Worm (Caenorhabditis elegans): ENCODE data around the gene acr-23.
A peak's percentile ranks its signal among the peaks of the same experiment; 100 is the strongest.

acr-23 gene

ce11 chrV:3686292-3686691 lies 26.9 kb upstream of the acr-23 start:
- peak; percentile 47 for TF ChIP-seq lsy-2 (tag; optimal IDR thresholded peaks at IDR 0.05)
- no peak for TF ChIP-seq ceh-43 (GFP tag; optimal IDR thresholded peaks at IDR 0.05)

ce11 chrV:3685790-3686208 lies 26.4 kb upstream of the acr-23 start, which contains the start of gene W08A12.2:
W08A12.2 (minus strand) TSS chrV:3685892.
- peak; percentile 7 for TF ChIP-seq unc-62 (GFP tag; optimal IDR thresholded peaks at IDR 0.05)
- no peak for TF ChIP-seq blmp-1 (tag; optimal IDR thresholded peaks at IDR 0.05)
- no peak for TF ChIP-seq cnd-1 (tag; optimal IDR thresholded peaks at IDR 0.05)
- TF ChIP-seq ces-1 (GFP tag; optimal IDR thresholded peaks at IDR 0.05) = no peak
- no peak for TF ChIP-seq nhr-76 (tag; optimal IDR thresholded peaks at IDR 0.05)
- TF ChIP-seq nhr-2 (tag; optimal IDR thresholded peaks at IDR 0.05) = peak; percentile 25
- no peak for TF ChIP-seq lin-32 (GFP tag; optimal IDR thresholded peaks at IDR 0.05)
- TF ChIP-seq unc-39 (tag; optimal IDR thresholded peaks at IDR 0.05) = no peak
- TF ChIP-seq unc-120 (tag; optimal IDR thresholded peaks at IDR 0.05; ENCODE audit: poor library complexity, severe bottlenecking) = peak; percentile 58
- TF ChIP-seq hlh-1 (tag; optimal IDR thresholded peaks at IDR 0.05) = peak; percentile 98
- no peak for TF ChIP-seq pha-4 (tag; optimal IDR thresholded peaks at IDR 0.05)
- TF ChIP-seq mab-5 (tag; optimal IDR thresholded peaks at IDR 0.05) = no peak

DNA sequence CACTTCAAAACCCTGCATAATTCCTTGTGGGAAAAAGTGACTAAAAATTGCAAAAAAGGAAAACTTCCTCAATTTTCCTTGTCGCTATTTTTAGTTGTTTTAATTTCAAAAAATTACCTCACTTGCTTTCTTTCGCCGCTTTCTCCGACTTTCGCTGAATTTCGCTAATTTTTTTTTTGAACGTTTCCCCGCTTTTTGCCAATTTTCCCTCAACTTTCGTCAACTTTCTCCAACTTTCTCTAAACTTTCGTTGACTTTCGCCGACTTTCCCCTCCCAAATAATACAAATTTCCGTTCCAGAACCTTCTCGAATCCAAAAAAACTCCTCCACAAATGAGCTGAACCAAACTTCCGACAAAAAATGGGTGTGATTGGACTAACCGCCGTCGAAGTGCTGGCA lies 23.2 kb upstream of the acr-23 start, which contains the start of gene W08A12.3:
Gene W08A12.3 (plus strand): TSS at position 301 of the 400 bp plus-strand sequence.
- TF ChIP-seq unc-62 (GFP tag; optimal IDR thresholded peaks at IDR 0.05) (no peak), ztf-11 (tag; optimal IDR thresholded peaks at IDR 0.05) (no peak), lsy-2 (tag; optimal IDR thresholded peaks at IDR 0.05) (no peak), tbx-8 (GFP tag; optimal IDR thresholded peaks at IDR 0.05) (no peak), zip-8 (tag; optimal IDR thresholded peaks at IDR 0.05) (no peak), mep-1 (tag; optimal IDR thresholded peaks at IDR 0.05) (no peak), ceh-83 (GFP tag; optimal IDR thresholded peaks at IDR 0.05) (no peak), pha-4 (tag; optimal IDR thresholded peaks at IDR 0.05) (no peak), snpc-4 (tag; optimal IDR thresholded peaks at IDR 0.05) (no peak), ces-1 (GFP tag; optimal IDR thresholded peaks at IDR 0.05) (no peak), lin-32 (GFP tag; optimal IDR thresholded peaks at IDR 0.05) (no peak), ceh-39 (tag; optimal IDR thresholded peaks at IDR 0.05) (no peak), hlh-1 (tag; optimal IDR thresholded peaks at IDR 0.05) (no peak), flh-1 (GFP tag; optimal IDR thresholded peaks at IDR 0.05) (no peak), elt-3 (tag; optimal IDR thresholded peaks at IDR 0.05) (no peak), nhr-76 (tag; optimal IDR thresholded peaks at IDR 0.05) (no peak)

- no peak for TF ChIP-seq flh-1 (GFP tag; optimal IDR thresholded peaks at IDR 0.05)
- no peak for TF ChIP-seq elt-1 (tag; optimal IDR thresholded peaks at IDR 0.05; ENCODE audit: borderline replicate concordance, insufficient read depth)
- TF ChIP-seq ceh-83 (GFP tag; optimal IDR thresholded peaks at IDR 0.05) = no peak
- TF ChIP-seq M03D4.4 (tag; optimal IDR thresholded peaks at IDR 0.05) = no peak
- no peak for TF ChIP-seq pha-4 (tag; optimal IDR thresholded peaks at IDR 0.05)
- no peak for TF ChIP-seq ham-2 (GFP tag; optimal IDR thresholded peaks at IDR 0.05)
- TF ChIP-seq lin-32 (GFP tag; optimal IDR thresholded peaks at IDR 0.05) = no peak
- TF ChIP-seq zip-8 (tag; optimal IDR thresholded peaks at IDR 0.05) = no peak
- no peak for TF ChIP-seq mab-5 (tag; optimal IDR thresholded peaks at IDR 0.05)
- no peak for TF ChIP-seq mls-2 (tag; optimal IDR thresholded peaks at IDR 0.05)
- no peak for TF ChIP-seq blmp-1 (tag; optimal IDR thresholded peaks at IDR 0.05)
- no peak for TF ChIP-seq unc-62 (GFP tag; optimal IDR thresholded peaks at IDR 0.05)
- TF ChIP-seq nhr-76 (tag; optimal IDR thresholded peaks at IDR 0.05) = no peak
- TF ChIP-seq nhr-28 (tag; optimal IDR thresholded peaks at IDR 0.05) = no peak
- no peak for TF ChIP-seq nhr-12 (tag; optimal IDR thresholded peaks at IDR 0.05)
- TF ChIP-seq bed-3 (GFP tag; optimal IDR thresholded peaks at IDR 0.05) = no peak
- no peak for TF ChIP-seq ztf-11 (tag; optimal IDR thresholded peaks at IDR 0.05)
- no peak for TF ChIP-seq hlh-1 (tag; optimal IDR thresholded peaks at IDR 0.05)
These were observed 19.1 kb upstream of the acr-23 start for ce11 chrV:3678513-3678912.

DNA sequence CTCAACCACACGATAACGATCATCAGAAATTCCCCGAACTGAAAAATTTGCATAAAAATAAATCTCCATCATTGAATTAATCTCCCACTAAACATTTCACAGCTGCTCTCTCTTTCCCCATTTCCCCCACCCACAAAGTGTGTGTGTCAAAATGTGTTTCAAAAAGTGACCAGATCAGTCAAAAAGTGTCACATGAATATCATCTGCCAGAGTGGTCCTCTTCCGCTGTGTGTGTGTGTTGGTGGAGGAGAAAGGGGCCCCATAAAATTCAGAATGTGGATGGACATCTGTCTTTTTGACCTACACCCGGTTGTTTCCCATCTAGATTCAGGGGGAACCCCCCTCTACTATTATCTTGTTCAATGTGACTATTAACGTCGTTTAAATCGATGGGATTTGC lies 17.8 kb upstream of the acr-23 start:
- TF ChIP-seq pha-4 (tag; optimal IDR thresholded peaks at IDR 0.05) (no peak), nhr-2 (tag; optimal IDR thresholded peaks at IDR 0.05) (no peak), snpc-4 (tag; optimal IDR thresholded peaks at IDR 0.05) (no peak), elt-1 (tag; optimal IDR thresholded peaks at IDR 0.05; ENCODE audit: borderline replicate concordance, insufficient read depth) (no peak), mls-2 (tag; optimal IDR thresholded peaks at IDR 0.05) (no peak), drap-1 (GFP tag; optimal IDR thresholded peaks at IDR 0.05) (no peak), unc-62 (GFP tag; optimal IDR thresholded peaks at IDR 0.05) (peak; percentile 94), flh-1 (GFP tag; optimal IDR thresholded peaks at IDR 0.05) (no peak), mab-5 (tag; optimal IDR thresholded peaks at IDR 0.05) (no peak), ztf-11 (tag; optimal IDR thresholded peaks at IDR 0.05) (no peak), tbx-8 (GFP tag; optimal IDR thresholded peaks at IDR 0.05) (no peak), bed-3 (GFP tag; optimal IDR thresholded peaks at IDR 0.05) (no peak), sptf-1 (tag; optimal IDR thresholded peaks at IDR 0.05) (no peak), lin-13 (tag; optimal IDR thresholded peaks at IDR 0.05) (no peak), ces-1 (GFP tag; optimal IDR thresholded peaks at IDR 0.05) (no peak), lsy-2 (tag; optimal IDR thresholded peaks at IDR 0.05) (no peak), zip-8 (tag; optimal IDR thresholded peaks at IDR 0.05) (no peak), ceh-39 (tag; optimal IDR thresholded peaks at IDR 0.05) (no peak), hlh-1 (tag; optimal IDR thresholded peaks at IDR 0.05) (peak; percentile 55), M03D4.4 (tag; optimal IDR thresholded peaks at IDR 0.05) (no peak), lin-32 (GFP tag; optimal IDR thresholded peaks at IDR 0.05) (no peak), blmp-1 (tag; optimal IDR thresholded peaks at IDR 0.05) (no peak), unc-39 (tag; optimal IDR thresholded peaks at IDR 0.05) (no peak), ham-2 (GFP tag; optimal IDR thresholded peaks at IDR 0.05) (no peak), ceh-43 (GFP tag; optimal IDR thresholded peaks at IDR 0.05) (no peak), sem-2 (GFP tag; optimal IDR thresholded peaks at IDR 0.05) (no peak), unc-120 (tag; optimal IDR thresholded peaks at IDR 0.05; ENCODE audit: poor library complexity, severe bottlenecking) (peak; percentile 63), cnd-1 (tag; optimal IDR thresholded peaks at IDR 0.05) (peak; percentile 39), ceh-83 (GFP tag; optimal IDR thresholded peaks at IDR 0.05) (no peak), mep-1 (tag; optimal IDR thresholded peaks at IDR 0.05) (no peak), elt-3 (tag; optimal IDR thresholded peaks at IDR 0.05) (no peak), nhr-76 (tag; optimal IDR thresholded peaks at IDR 0.05) (no peak), nhr-12 (tag; optimal IDR thresholded peaks at IDR 0.05) (no peak), nhr-237 (tag; optimal IDR thresholded peaks at IDR 0.05) (no peak), nhr-28 (tag; optimal IDR thresholded peaks at IDR 0.05) (no peak)

Data from whole organism, mixed stage, embryonic.